Worm (Caenorhabditis elegans): ENCODE measurements around the gene Y57A10A.31.
A peak's percentile ranks its signal among the peaks of the same experiment; 100 is the strongest.

ce11 chrII:12341566-12342223 lies 52.5 kb downstream of the Y57A10A.31 start:
- TF ChIP-seq R02D3.7 (tag; optimal IDR thresholded peaks at IDR 0.05) = no peak
- no peak for TF ChIP-seq mab-5 (tag; optimal IDR thresholded peaks at IDR 0.05)
- no peak for TF ChIP-seq lin-13 (GFP tag; optimal IDR thresholded peaks at IDR 0.05)
- TF ChIP-seq nhr-11 (tag; optimal IDR thresholded peaks at IDR 0.05) = no peak
- TF ChIP-seq nhr-23 (tag; optimal IDR thresholded peaks at IDR 0.05) = no peak
- TF ChIP-seq fos-1 (tag; optimal IDR thresholded peaks at IDR 0.05) = no peak
- no peak for TF ChIP-seq skn-1 (tag; optimal IDR thresholded peaks at IDR 0.05)
- no peak for TF ChIP-seq ceh-82 (tag; optimal IDR thresholded peaks at IDR 0.05)
- no peak for TF ChIP-seq lsy-2 (tag; optimal IDR thresholded peaks at IDR 0.05)
- peak; percentile 17 for TF ChIP-seq nhr-25 (tag; optimal IDR thresholded peaks at IDR 0.05)
